Fruit fly (Drosophila melanogaster): ENCODE measurements around the gene CG32532.

CG32532 gene

dm6 chrX:19505334-19506185 lies 41.7 kb downstream of the CG32532 start (continued):
- TF ChIP-seq eyg (GFP tag; optimal IDR thresholded peaks at IDR 0.05) = peak; percentile 31
- TF ChIP-seq Dbx (GFP tag; IDR thresholded peaks at IDR 0.05) = 0 out of 3 replicates have a peak, but pooled peaks have one; percentile 13
- no peak for TF ChIP-seq scrt (GFP tag; optimal IDR thresholded peaks at IDR 0.05)
- no peak for TF ChIP-seq CG4854 (GFP tag; optimal IDR thresholded peaks at IDR 0.05)
- TF ChIP-seq CG10209 (GFP tag; optimal IDR thresholded peaks at IDR 0.05) = no peak
- no peak for TF ChIP-seq CG11093 (GFP tag; IDR thresholded peaks at IDR 0.05)
- no peak for TF ChIP-seq usp (GFP tag; optimal IDR thresholded peaks at IDR 0.05)
- peak; percentile 42 to 89 for TF ChIP-seq crp (GFP tag; optimal IDR thresholded peaks at IDR 0.05)
- no peak for TF ChIP-seq slou (GFP tag; optimal IDR thresholded peaks at IDR 0.05)
- no peak for TF ChIP-seq disco-r (GFP tag; optimal IDR thresholded peaks at IDR 0.05)
- TF ChIP-seq CG1602 (GFP tag; optimal IDR thresholded peaks at IDR 0.05) = no peak
- TF ChIP-seq CG1024 (GFP tag; IDR thresholded peaks at IDR 0.05) = no peak
- peak; percentile 22 for TF ChIP-seq chn (GFP tag; optimal IDR thresholded peaks at IDR 0.05)
- TF ChIP-seq CG32772 (GFP tag; IDR thresholded peaks at IDR 0.05) = no peak
- peak; percentile 38 for TF ChIP-seq CG7786 (GFP tag; optimal IDR thresholded peaks at IDR 0.05)
- TF ChIP-seq CG13123 (GFP tag; optimal IDR thresholded peaks at IDR 0.05) = no peak
- TF ChIP-seq sima (GFP tag; optimal IDR thresholded peaks at IDR 0.05) = no peak
- peak; percentile 24 for TF ChIP-seq nmo (GFP tag; optimal IDR thresholded peaks at IDR 0.05)
- no peak for TF ChIP-seq run (tag; optimal IDR thresholded peaks at IDR 0.05)
- TF ChIP-seq Ada2b (GFP tag; IDR thresholded peaks at IDR 0.05) = 0 out of 2 replicates have a peak, but pooled peaks have one; percentile 22
- peak; percentile 47 for TF ChIP-seq CG9797 (GFP tag; optimal IDR thresholded peaks at IDR 0.05)
- TF ChIP-seq Mad (GFP tag; optimal IDR thresholded peaks at IDR 0.05) = peak; percentile 7
- peak; percentile 14 for TF ChIP-seq phol (tag; optimal IDR thresholded peaks at IDR 0.05)
- no peak for TF ChIP-seq CG31441 (GFP tag; IDR thresholded peaks at IDR 0.05)
- peak; percentile 29 for TF ChIP-seq Mes4 (GFP tag; optimal IDR thresholded peaks at IDR 0.05)
- peak; percentile 54 for TF ChIP-seq slbo (GFP tag; IDR thresholded peaks at IDR 0.05)
- no peak for TF ChIP-seq tup (GFP tag; optimal IDR thresholded peaks at IDR 0.05)
- TF ChIP-seq tap (tag; optimal IDR thresholded peaks at IDR 0.05) = no peak
- peak; percentile 50 for TF ChIP-seq Dad (GFP tag; optimal IDR thresholded peaks at IDR 0.05)
- no peak for TF ChIP-seq dmrt11E (tag; optimal IDR thresholded peaks at IDR 0.05)
- no peak for TF ChIP-seq CG14441 (GFP tag; IDR thresholded peaks at IDR 0.05)
- TF ChIP-seq CG17802 (tag; optimal IDR thresholded peaks at IDR 0.05) = no peak
- TF ChIP-seq CG17568 (GFP tag; optimal IDR thresholded peaks at IDR 0.05) = no peak
- peak; percentile 41 for TF ChIP-seq HmgZ (tag; optimal IDR thresholded peaks at IDR 0.05)
- TF ChIP-seq NC2β (GFP tag; optimal IDR thresholded peaks at IDR 0.05) = peak; percentile 37
- peak; percentile 90 for TF ChIP-seq sna (GFP tag; IDR thresholded peaks at IDR 0.05; ENCODE audit: partially characterized antibody)
- no peak for TF ChIP-seq MTF-1 (GFP tag; optimal IDR thresholded peaks at IDR 0.05; ENCODE audit: borderline replicate concordance)
- peak; percentile 34; the same call in 1 of the 3 replicates for TF ChIP-seq tgo (GFP tag; IDR thresholded peaks at IDR 0.05)
- no peak for TF ChIP-seq seq (GFP tag; IDR thresholded peaks at IDR 0.05)
- TF ChIP-seq stwl (tag; optimal IDR thresholded peaks at IDR 0.05) = peak; percentile 87
- TF ChIP-seq croc (GFP tag; conservative IDR thresholded peaks at IDR 0.05) = no peak
- peak; percentile 83 for TF ChIP-seq BEAF-32 (GFP tag; optimal IDR thresholded peaks at IDR 0.05)
- no peak for TF ChIP-seq Kr (GFP tag; optimal IDR thresholded peaks at IDR 0.05)
- TF ChIP-seq Rfx (GFP tag; IDR thresholded peaks at IDR 0.05) = peak; percentile 55
- no peak for TF ChIP-seq CG4282 (GFP tag; optimal IDR thresholded peaks at IDR 0.05)
- TF ChIP-seq gcm2 (GFP tag; optimal IDR thresholded peaks at IDR 0.05) = no peak
- no peak for TF ChIP-seq repo (GFP tag; optimal IDR thresholded peaks at IDR 0.05)
- no peak for TF ChIP-seq CG17612 (GFP tag; IDR thresholded peaks at IDR 0.05)
- no peak for TF ChIP-seq nerfin-1 (tag; optimal IDR thresholded peaks at IDR 0.05)
- TF ChIP-seq Med (GFP tag) = peak; percentile 91

Data from whole organism, embryonic.